Fruit fly (Drosophila melanogaster) Kc167 (cell line): ENCODE measurements around the gene Jhbp1.

Source experiments
- Myc ChIP-seq: fragments of >200 bp; optimal IDR thresholded peaks from 2 replicates; lab custom pipeline; 2017; ENCODE audit warnings: missing external identifiers
- h ChIP-seq: fragments of >200 bp; optimal IDR thresholded peaks from 3 replicates; lab custom pipeline; 2018; ENCODE audit warnings: missing external identifiers
- insv ChIP-seq: fragments of >200 bp; optimal IDR thresholded peaks from 3 replicates; lab custom pipeline; 2018; ENCODE audit warnings: missing external identifiers
- psq ChIP-seq: fragments of >200 bp; optimal IDR thresholded peaks from 2 replicates; lab custom pipeline; 2017; ENCODE audit warnings: missing external identifiers

DNA sequence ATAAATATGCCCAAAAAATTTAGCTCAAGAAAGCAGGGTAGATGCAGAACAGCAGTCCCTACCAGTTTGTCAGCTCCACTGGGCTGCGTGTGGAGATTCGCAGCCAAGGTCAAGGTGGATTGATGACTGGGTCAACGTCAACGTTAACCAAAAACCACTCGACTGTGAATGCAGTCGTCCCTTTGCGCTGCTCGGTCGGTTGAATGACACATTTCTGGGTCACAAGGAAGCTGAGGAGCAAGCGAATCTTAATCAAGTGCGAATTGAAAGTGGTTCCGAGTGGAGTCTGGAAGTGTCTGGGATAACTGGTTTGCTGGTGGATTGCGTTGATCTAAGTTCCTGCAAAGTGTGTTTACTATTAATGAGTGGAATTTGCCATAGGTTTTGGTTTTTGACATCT is 1.9 kb upstream of the Jhbp1 start:
- TF ChIP-seq psq (no peak), h (lab: Kevin White, UChicago) (no peak), insv (no peak), Myc (lab: Kevin White, UChicago) (no peak)
